Fruit fly (Drosophila melanogaster) whole organism, pupa: ENCODE data around the gene lectin-29Ca.

Experiments used
- CG10348 ChIP-seq: fragments of 200-800 bp; sonication (Bioruptor generic); IDR thresholded peaks from 2 replicates; pipeline ENCODE4 v1.3.6; 2022; ENCODE audit warnings: missing biosample characterization, missing genetic modification characterization
- CG12605 ChIP-seq: fragments of 200-800 bp; sonication (Bioruptor generic); IDR thresholded peaks from 2 replicates; pipeline ENCODE4 v1.3.6; 2022; ENCODE audit warnings: missing biosample characterization, missing genetic modification characterization
- CG13204 ChIP-seq: fragments of 200-800 bp; sonication (Bioruptor generic); optimal IDR thresholded peaks from 2 replicates; lab custom pipeline; 2018; ENCODE audit warnings: missing biosample characterization, mild to moderate bottlenecking, missing genetic modification characterization, moderate library complexity
- CG14655 ChIP-seq: fragments of 200-800 bp; sonication (Bioruptor generic); optimal IDR thresholded peaks from 3 replicates; lab custom pipeline; 2017; ENCODE audit warnings: mild to moderate bottlenecking, missing biosample characterization, missing genetic modification reagents, missing genetic modification characterization
- CG15710 ChIP-seq: fragments of 200-800 bp; sonication (Bioruptor generic); optimal IDR thresholded peaks from 2 replicates; lab custom pipeline; 2018; ENCODE audit warnings: missing biosample characterization, mild to moderate bottlenecking, missing genetic modification characterization, moderate library complexity
- CG17806 ChIP-seq: fragments of 200-800 bp; sonication (Bioruptor generic); optimal IDR thresholded peaks from 2 replicates; lab custom pipeline; 2018; ENCODE audit warnings: missing biosample characterization, mild to moderate bottlenecking, missing genetic modification characterization, moderate library complexity
- CG32121 ChIP-seq: fragments of 200-800 bp; sonication (Bioruptor generic); IDR thresholded peaks from 2 replicates; pipeline ENCODE4 v1.3.6; 2022; ENCODE audit warnings: missing biosample characterization, missing genetic modification characterization
- CG34367 ChIP-seq: fragments of 200-800 bp; sonication (Bioruptor generic); optimal IDR thresholded peaks from 2 replicates; lab custom pipeline; 2018; ENCODE audit warnings: missing biosample characterization, mild to moderate bottlenecking, missing genetic modification characterization
- CG4496 ChIP-seq: fragments of 200-800 bp; sonication (Bioruptor generic); IDR thresholded peaks from 3 replicates; pipeline ENCODE4 v1.3.6; 2022; ENCODE audit warnings: missing biosample characterization, missing genetic modification characterization
- CG8159 ChIP-seq: fragments of 200-800 bp; sonication (Bioruptor generic); optimal IDR thresholded peaks from 3 replicates; lab custom pipeline; 2018; ENCODE audit warnings: missing biosample characterization, mild to moderate bottlenecking, missing genetic modification characterization, moderate library complexity
- CG8301 ChIP-seq: fragments of 200-800 bp; sonication (Bioruptor generic); optimal IDR thresholded peaks from 2 replicates; lab custom pipeline; 2018; ENCODE audit warnings: missing biosample characterization, mild to moderate bottlenecking, missing genetic modification characterization
- CG9948 ChIP-seq: fragments of 200-800 bp; sonication (Bioruptor generic); optimal IDR thresholded peaks from 2 replicates; lab custom pipeline; 2018; ENCODE audit warnings: missing biosample characterization, mild to moderate bottlenecking, missing genetic modification characterization, moderate library complexity
- D1 ChIP-seq: fragments of 200-800 bp; sonication (Bioruptor generic); optimal IDR thresholded peaks from 2 replicates; lab custom pipeline; 2018; ENCODE audit warnings: missing biosample characterization, mild to moderate bottlenecking, missing genetic modification characterization, moderate library complexity
- EcR ChIP-seq: fragments of 200-800 bp; sonication (Bioruptor generic); optimal IDR thresholded peaks from 3 replicates; lab custom pipeline; 2019; ENCODE audit warnings: missing biosample characterization, missing genetic modification characterization, mild to moderate bottlenecking, moderate library complexity, missing genetic modification reagents
- Ets98B ChIP-seq: fragments of 200-800 bp; sonication (Bioruptor generic); IDR thresholded peaks from 2 replicates; pipeline ENCODE4 v1.3.6; 2022; ENCODE audit warnings: missing biosample characterization, missing genetic modification characterization
- Pif1A ChIP-seq: fragments of 200-800 bp; sonication (Bioruptor generic); optimal IDR thresholded peaks from 3 replicates; lab custom pipeline; 2016; ENCODE audit warnings: missing biosample characterization, missing genetic modification characterization
- Pif1B ChIP-seq: fragments of 200-800 bp; sonication (Bioruptor generic); optimal IDR thresholded peaks from 3 replicates; lab custom pipeline; 2016; ENCODE audit warnings: missing biosample characterization, missing genetic modification characterization
- Snoo ChIP-seq: fragments of 200-800 bp; sonication (Bioruptor generic); optimal IDR thresholded peaks from 3 replicates; lab custom pipeline; 2017; ENCODE audit warnings: missing biosample characterization, mild to moderate bottlenecking, missing genetic modification characterization, inconsistent platforms
- fd96Ca ChIP-seq: fragments of 200-800 bp; sonication (Bioruptor generic); IDR thresholded peaks from 3 replicates; pipeline ENCODE4 v1.3.6; 2022; ENCODE audit warnings: missing biosample characterization, missing genetic modification characterization
- gl ChIP-seq: fragments of 200-800 bp; sonication (Bioruptor generic); optimal IDR thresholded peaks from 2 replicates; lab custom pipeline; 2018; ENCODE audit warnings: missing biosample characterization, mild to moderate bottlenecking, missing genetic modification characterization
- rn ChIP-seq: fragments of 200-800 bp; sonication (Bioruptor generic); IDR thresholded peaks from 2 replicates; pipeline ENCODE4 v1.3.6; 2022; ENCODE audit warnings: missing biosample characterization, missing genetic modification characterization

lectin-29Ca gene

DNA sequence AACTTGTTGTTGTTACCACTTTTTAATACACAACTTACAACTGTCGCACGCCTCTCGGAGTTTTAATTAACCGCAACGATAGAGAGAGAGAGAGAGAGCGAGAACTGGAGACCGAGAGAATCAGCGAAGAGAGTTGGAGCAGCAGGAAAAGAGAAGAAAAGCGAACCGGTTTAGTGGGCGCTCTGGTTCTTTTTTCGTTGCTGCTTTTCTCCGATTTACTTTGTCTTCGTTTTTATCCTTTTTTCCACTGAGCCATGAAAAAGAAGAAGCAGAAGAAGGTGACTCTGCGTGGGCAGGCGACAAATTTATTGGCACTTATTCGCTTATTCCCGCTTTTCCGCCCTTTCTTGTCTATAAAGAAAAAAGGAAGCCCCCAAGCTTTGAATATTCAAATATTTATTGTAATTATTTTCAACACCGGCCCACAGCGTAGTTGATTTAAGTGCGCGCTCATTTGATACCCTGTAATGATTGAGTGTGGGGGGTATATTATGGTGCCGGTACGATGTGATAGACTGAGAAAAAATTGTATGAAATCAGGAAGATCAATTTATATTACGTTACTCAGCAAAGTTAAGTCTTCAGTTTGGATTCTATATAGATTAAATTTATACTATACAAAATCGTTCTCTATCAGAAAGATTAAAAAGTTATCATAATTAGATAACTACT lies 26.3 kb upstream of the lectin-29Ca start:
- TF ChIP-seq CG8159 (tag; lab: Kevin White, UChicago) (peak; percentile 38), CG14655 (GFP tag; lab: Kevin White, UChicago) (peak; percentile 22), CG32121 (GFP tag; lab: Robert Waterston, UW) (no peak), CG15710 (peak; percentile 11), fd96Ca (GFP tag; lab: Robert Waterston, UW) (no peak), CG4496 (peak; percentile 57; the same call in 1 of the 3 replicates), CG12605 (GFP tag; lab: Robert Waterston, UW) (peak; percentile 36; the same call in 1 of the 2 replicates), CG13204 (GFP tag; lab: Kevin White, UChicago) (peak; percentile 66), gl (tag; lab: Kevin White, UChicago) (peak; percentile 69), CG34367 (tag; lab: Kevin White, UChicago) (peak; percentile 43), rn (no peak), Pif1A (peak; percentile 47), CG9948 (no peak), EcR (GFP tag; lab: Kevin White, UChicago) (peak; percentile 31), CG17806 (peak; percentile 24), Ets98B (no peak), Pif1B (GFP tag; lab: Kevin White, UChicago) (peak; percentile 6), CG8301 (tag; lab: Kevin White, UChicago) (peak; percentile 7), D1 (no peak), Snoo (tag; lab: Kevin White, UChicago) (no peak)

DNA sequence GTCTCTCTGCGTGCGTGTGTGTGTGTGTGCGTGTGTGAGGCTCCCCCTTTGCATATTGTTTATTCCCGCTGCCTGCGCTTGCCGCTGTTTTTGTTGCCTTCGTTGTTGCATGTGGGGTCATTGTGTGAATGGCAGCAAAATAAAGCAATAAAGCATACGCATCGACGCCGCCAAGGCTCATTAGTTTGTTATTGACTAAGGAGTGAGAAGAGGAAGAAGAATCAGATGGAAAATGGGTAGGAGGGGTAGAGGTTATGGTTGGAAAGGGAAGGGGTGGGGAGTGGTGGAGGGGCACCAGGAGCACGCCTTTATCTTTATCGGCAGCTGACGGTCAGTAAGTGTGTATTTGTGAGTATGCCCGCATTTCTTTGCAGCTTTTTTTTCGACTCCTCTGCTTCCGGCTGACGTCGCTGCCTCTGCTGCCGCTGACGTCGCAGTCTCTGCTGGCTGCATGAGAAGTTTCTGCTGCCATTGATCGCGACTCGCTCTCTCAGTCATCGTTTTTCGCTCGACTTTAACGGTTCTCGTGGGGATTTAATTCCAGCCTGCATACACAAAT lies 25.4 kb upstream of the lectin-29Ca start:
- 0 out of 2 replicates have a peak, but pooled peaks have one; percentile 18 for TF ChIP-seq CG12605 (GFP tag; lab: Robert Waterston, UW)
- TF ChIP-seq CG17806, result no peak
- no peak for TF ChIP-seq CG8159 (tag; lab: Kevin White, UChicago)
- no peak for TF ChIP-seq D1
- TF ChIP-seq CG4496, result peak; percentile 43; the same call in 1 of the 3 replicates
- TF ChIP-seq rn, result no peak
- no peak for TF ChIP-seq CG10348 (GFP tag; lab: Robert Waterston, UW)
- peak; percentile 58 for TF ChIP-seq gl (tag; lab: Kevin White, UChicago)
- TF ChIP-seq Pif1B (GFP tag; lab: Kevin White, UChicago), result no peak
- TF ChIP-seq CG8301 (tag; lab: Kevin White, UChicago), result no peak
- TF ChIP-seq CG13204 (GFP tag; lab: Kevin White, UChicago), result peak; percentile 75
- no peak for TF ChIP-seq Pif1A
- TF ChIP-seq fd96Ca (GFP tag; lab: Robert Waterston, UW), result no peak
- no peak for TF ChIP-seq CG34367 (tag; lab: Kevin White, UChicago)
- TF ChIP-seq Ets98B, result no peak
- no peak for TF ChIP-seq Snoo (tag; lab: Kevin White, UChicago)
- peak; percentile 28 for TF ChIP-seq CG15710
- TF ChIP-seq CG14655 (GFP tag; lab: Kevin White, UChicago), result peak; percentile 1
- no peak for TF ChIP-seq CG9948
- TF ChIP-seq EcR (GFP tag; lab: Kevin White, UChicago), result peak; percentile 94
- TF ChIP-seq CG32121 (GFP tag; lab: Robert Waterston, UW), result no peak
- TF ChIP-seq, all 21 proteins: peak for 7

dm6 chr2L:8418113-8418885 lies 24.2 kb upstream of the lectin-29Ca start:
- no peak for TF ChIP-seq Snoo (tag; lab: Kevin White, UChicago)
- TF ChIP-seq gl (tag; lab: Kevin White, UChicago), result peak; percentile 44
- peak; percentile 18 for TF ChIP-seq CG13204 (GFP tag; lab: Kevin White, UChicago)

DNA sequence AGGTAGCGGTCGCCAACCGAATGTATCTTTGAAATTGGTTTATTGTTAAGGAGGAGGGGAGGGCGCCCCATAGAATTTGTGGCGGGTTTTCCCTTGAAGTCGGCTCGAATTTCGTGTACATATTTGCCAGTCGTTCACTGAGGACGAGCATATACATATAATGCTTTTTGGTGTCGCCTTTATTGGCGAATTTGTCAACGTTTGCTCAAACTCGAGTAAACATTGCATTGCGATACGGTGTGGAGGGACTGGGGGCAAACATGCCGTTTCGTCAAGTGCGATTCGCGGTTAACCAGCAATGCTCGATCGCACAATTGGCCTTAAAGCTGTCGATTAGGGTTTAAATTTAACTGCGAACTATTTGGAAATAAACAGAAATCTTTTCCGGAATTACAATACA lies 23.5 kb upstream of the lectin-29Ca start:
- no peak for TF ChIP-seq D1
- TF ChIP-seq CG32121 (GFP tag; lab: Robert Waterston, UW), result no peak
- TF ChIP-seq CG13204 (GFP tag; lab: Kevin White, UChicago), result no peak
- no peak for TF ChIP-seq fd96Ca (GFP tag; lab: Robert Waterston, UW)
- no peak for TF ChIP-seq Pif1B (GFP tag; lab: Kevin White, UChicago)
- TF ChIP-seq rn, result no peak
- TF ChIP-seq CG10348 (GFP tag; lab: Robert Waterston, UW), result no peak
- TF ChIP-seq CG4496, result no peak
- TF ChIP-seq Pif1A, result no peak
- no peak for TF ChIP-seq CG12605 (GFP tag; lab: Robert Waterston, UW)
- TF ChIP-seq CG34367 (tag; lab: Kevin White, UChicago), result no peak
- TF ChIP-seq EcR (GFP tag; lab: Kevin White, UChicago), result no peak
- TF ChIP-seq CG8301 (tag; lab: Kevin White, UChicago), result no peak
- no peak for TF ChIP-seq CG14655 (GFP tag; lab: Kevin White, UChicago)
- TF ChIP-seq CG8159 (tag; lab: Kevin White, UChicago), result no peak
- TF ChIP-seq Ets98B, result no peak
- TF ChIP-seq CG15710, result no peak

dm6 chr2L:8416350-8417046 lies 22.4 kb upstream of the lectin-29Ca start:
- TF ChIP-seq CG14655 (GFP tag; lab: Kevin White, UChicago) (peak; percentile 72), CG13204 (GFP tag; lab: Kevin White, UChicago) (peak; percentile 66), CG15710 (peak; percentile 60), CG10348 (GFP tag; lab: Robert Waterston, UW) (no peak), CG17806 (peak; percentile 65), gl (tag; lab: Kevin White, UChicago) (peak; percentile 61), Pif1B (GFP tag; lab: Kevin White, UChicago) (peak; percentile 68), D1 (peak; percentile 0), CG8159 (tag; lab: Kevin White, UChicago) (peak; percentile 69), EcR (GFP tag; lab: Kevin White, UChicago) (peak; percentile 97), Snoo (tag; lab: Kevin White, UChicago) (peak; percentile 69), CG8301 (tag; lab: Kevin White, UChicago) (peak; percentile 59), CG4496 (peak; percentile 65), CG34367 (tag; lab: Kevin White, UChicago) (peak; percentile 61), Ets98B (peak; percentile 30; the same call in 1 of the 2 replicates), CG9948 (peak; percentile 65), rn (no peak), CG32121 (GFP tag; lab: Robert Waterston, UW) (peak; percentile 19; the same call in 1 of the 2 replicates), CG12605 (GFP tag; lab: Robert Waterston, UW) (peak; percentile 35; the same call in 1 of the 2 replicates), Pif1A (peak; percentile 82), fd96Ca (GFP tag; lab: Robert Waterston, UW) (0 out of 3 replicates have a peak, but pooled peaks have one; percentile 62)
- TF ChIP-seq, all 21 proteins: peak for 19
